Fruit fly (Drosophila melanogaster) whole organism, wandering third instar larva: ENCODE results near the gene Apoltp.

Source experiments
- CG9705 ChIP-seq: fragments of 200-800 bp; sonication (Bioruptor generic); optimal IDR thresholded peaks from 2 replicates; lab custom pipeline; 2018; ENCODE audit warnings: missing biosample characterization, mild to moderate bottlenecking, missing genetic modification characterization
- CrebA ChIP-seq: fragments of 200-800 bp; sonication (Bioruptor generic); optimal IDR thresholded peaks from 2 replicates; lab custom pipeline; 2016; ENCODE audit warnings: missing biosample characterization, mild to moderate bottlenecking, missing genetic modification characterization, borderline replicate concordance
- Hnf4 ChIP-seq: fragments of 200-800 bp; sonication (Bioruptor generic); optimal IDR thresholded peaks from 2 replicates; lab custom pipeline; 2016; ENCODE audit warnings: missing biosample characterization, mild to moderate bottlenecking, missing genetic modification characterization
- Hr78 ChIP-seq: fragments of >200 bp; optimal IDR thresholded peaks from 2 replicates; lab custom pipeline; 2017; ENCODE audit warnings: missing biosample characterization, missing genetic modification characterization
- Hr83 ChIP-seq: fragments of 200-300 bp; sonication (Bioruptor generic); optimal IDR thresholded peaks from 2 replicates; lab custom pipeline; 2016; ENCODE audit warnings: missing biosample characterization, mild to moderate bottlenecking, missing genetic modification characterization, moderate library complexity; ENCODE audit not compliant: poor library complexity, severe bottlenecking
- br ChIP-seq: fragments of 200-800 bp; sonication (Bioruptor generic); optimal IDR thresholded peaks from 2 replicates; lab custom pipeline; 2016; ENCODE audit warnings: missing biosample characterization, missing genetic modification characterization
- dsf ChIP-seq: sonication (Bioruptor generic); optimal IDR thresholded peaks from 2 replicates; lab custom pipeline; 2016; ENCODE audit warnings: missing biosample characterization, missing genetic modification characterization, borderline replicate concordance
- ey ChIP-seq: fragments of 200-800 bp; sonication (Bioruptor generic); optimal IDR thresholded peaks from 2 replicates; lab custom pipeline; 2016; ENCODE audit warnings: missing biosample characterization, missing genetic modification characterization
- lola ChIP-seq: fragments of >200 bp; optimal IDR thresholded peaks from 2 replicates; lab custom pipeline; 2017; ENCODE audit warnings: missing biosample characterization, missing genetic modification characterization
- psq ChIP-seq: fragments of 200-800 bp; sonication (Bioruptor generic); optimal IDR thresholded peaks from 3 replicates; lab custom pipeline; 2017; ENCODE audit warnings: missing biosample characterization, mild to moderate bottlenecking, missing genetic modification characterization, moderate library complexity
- usp ChIP-seq: fragments of >200 bp; optimal IDR thresholded peaks from 2 replicates; lab custom pipeline; 2017; ENCODE audit warnings: missing biosample characterization, missing genetic modification characterization
- woc ChIP-seq: sonication (Bioruptor generic); optimal IDR thresholded peaks from 2 replicates; lab custom pipeline; 2016; ENCODE audit warnings: missing biosample characterization, mild to moderate bottlenecking, missing genetic modification characterization

DNA sequence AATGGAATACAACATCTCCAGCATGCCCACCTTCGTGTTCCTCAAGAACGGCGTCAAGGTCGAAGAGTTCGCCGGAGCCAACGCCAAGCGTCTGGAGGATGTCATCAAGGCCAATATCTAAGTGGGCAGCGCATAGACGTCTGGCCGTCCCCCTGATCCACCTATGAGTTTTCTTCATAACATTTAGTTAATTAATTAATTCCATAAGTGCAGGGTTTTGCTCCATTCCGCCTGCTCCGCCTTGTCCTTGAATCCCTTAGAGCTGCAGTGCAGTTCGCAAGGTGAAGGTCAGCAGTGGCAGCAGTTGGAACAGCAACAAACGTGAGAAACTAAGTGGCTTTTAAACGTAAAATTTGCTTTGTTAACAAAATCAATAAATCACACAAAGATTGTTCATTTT lies 18.4 kb upstream of the Apoltp start:
- TF ChIP-seq br (GFP tag; lab: Kevin White, UChicago): no peak
- TF ChIP-seq CrebA (GFP tag; lab: Kevin White, UChicago): no peak
- no peak for TF ChIP-seq Hr78 (GFP tag; lab: Kevin White, UChicago)
- TF ChIP-seq psq: no peak
- no peak for TF ChIP-seq Hr83 (GFP tag; lab: Kevin White, UChicago)
- TF ChIP-seq lola (GFP tag; lab: Kevin White, UChicago): no peak
- TF ChIP-seq usp (GFP tag; lab: Kevin White, UChicago): no peak
- TF ChIP-seq ey (GFP tag; lab: Kevin White, UChicago): no peak
- TF ChIP-seq CG9705 (GFP tag; lab: Kevin White, UChicago): no peak
- no peak for TF ChIP-seq Hnf4
- TF ChIP-seq dsf (GFP tag; lab: Kevin White, UChicago): no peak
- no peak for TF ChIP-seq woc (GFP tag; lab: Kevin White, UChicago)
